Fruit fly (Drosophila melanogaster) whole organism, embryonic: ENCODE results near the gene CG9467.

Source experiments
- Atf3 ChIP-seq: fragments of 200-800 bp; sonication (Bioruptor generic); optimal IDR thresholded peaks from 3 replicates; lab custom pipeline; 2016; ENCODE audit warnings: missing biosample characterization, missing genetic modification characterization
- CG10431 ChIP-seq: fragments of 200-800 bp; sonication (Bioruptor generic); optimal IDR thresholded peaks from 3 replicates; lab custom pipeline; 2018; ENCODE audit warnings: missing biosample characterization, mild to moderate bottlenecking, missing genetic modification characterization
- CG10959 ChIP-seq: fragments of 200-800 bp; sonication (Bioruptor generic); IDR thresholded peaks from 2 replicates; pipeline ENCODE4 v1.3.6; 2022; ENCODE audit warnings: missing biosample characterization, missing genetic modification characterization
- CG10979 ChIP-seq: fragments of 200-800 bp; sonication (Bioruptor generic); optimal IDR thresholded peaks from 2 replicates; lab custom pipeline; 2018; ENCODE audit warnings: missing biosample characterization, mild to moderate bottlenecking, missing genetic modification characterization, moderate library complexity
- CG11695 ChIP-seq: fragments of 200-800 bp; sonication (Bioruptor generic); IDR thresholded peaks from 3 replicates; pipeline ENCODE4 v1.3.6; 2022; ENCODE audit warnings: missing biosample characterization, missing genetic modification characterization
- CG13123 ChIP-seq: fragments of 200-800 bp; sonication (Bioruptor generic); optimal IDR thresholded peaks from 2 replicates; lab custom pipeline; 2016; ENCODE audit warnings: missing biosample characterization, missing genetic modification characterization
- CG15601 ChIP-seq: fragments of 200-800 bp; sonication (Bioruptor generic); optimal IDR thresholded peaks from 3 replicates; lab custom pipeline; 2019; ENCODE audit warnings: missing biosample characterization, mild to moderate bottlenecking, missing genetic modification characterization, moderate library complexity
- CG16813 ChIP-seq: fragments of 200-800 bp; sonication (Bioruptor generic); IDR thresholded peaks from 3 replicates; pipeline ENCODE4 v1.3.6; 2022; ENCODE audit warnings: missing biosample characterization, missing genetic modification characterization; ENCODE audit not compliant: partially characterized antibody
- CG18619 ChIP-seq: fragments of 200-800 bp; sonication (Bioruptor generic); optimal IDR thresholded peaks from 3 replicates; lab custom pipeline; 2017; ENCODE audit warnings: missing biosample characterization, mild to moderate bottlenecking, missing genetic modification characterization
- CG30431 ChIP-seq: fragments of 200-800 bp; sonication (Bioruptor generic); optimal IDR thresholded peaks from 2 replicates; lab custom pipeline; 2017; ENCODE audit warnings: missing biosample characterization, missing genetic modification characterization
- CG33213 ChIP-seq: fragments of 200-800 bp; sonication (Bioruptor generic); optimal IDR thresholded peaks from 3 replicates; lab custom pipeline; 2016; ENCODE audit warnings: missing biosample characterization, missing genetic modification characterization
- CG33557 ChIP-seq: fragments of 200-800 bp; sonication (Bioruptor generic); optimal IDR thresholded peaks from 2 replicates; lab custom pipeline; 2019; ENCODE audit warnings: missing biosample characterization, mild to moderate bottlenecking, missing genetic modification characterization, moderate library complexity
- CG4328 ChIP-seq: fragments of 200-800 bp; sonication (Bioruptor generic); optimal IDR thresholded peaks from 3 replicates; lab custom pipeline; 2017; ENCODE audit warnings: missing biosample characterization, missing genetic modification reagents, missing genetic modification characterization
- CG4820 ChIP-seq: fragments of 200-800 bp; sonication (Bioruptor generic); optimal IDR thresholded peaks from 3 replicates; lab custom pipeline; 2016; ENCODE audit warnings: missing biosample characterization, missing genetic modification characterization
- CG5180 ChIP-seq: fragments of 200-800 bp; sonication (Bioruptor generic); optimal IDR thresholded peaks from 3 replicates; lab custom pipeline; 2017; ENCODE audit warnings: missing biosample characterization, missing genetic modification characterization, mild to moderate bottlenecking, moderate library complexity, missing genetic modification reagents
- CG6272 ChIP-seq: fragments of 200-800 bp; sonication (Bioruptor generic); IDR thresholded peaks from 2 replicates; pipeline ENCODE4 v1.3.6; 2022; ENCODE audit warnings: missing biosample characterization, missing genetic modification characterization
- CG6683 ChIP-seq: fragments of 200-800 bp; sonication (Bioruptor generic); optimal IDR thresholded peaks from 2 replicates; lab custom pipeline; 2017; ENCODE audit warnings: missing biosample characterization, mild to moderate bottlenecking, missing genetic modification characterization, missing genetic modification reagents
- CG6689 ChIP-seq: fragments of 200-800 bp; sonication (Bioruptor generic); IDR thresholded peaks from 2 replicates; pipeline ENCODE4 v1.3.6; 2022; ENCODE audit warnings: missing biosample characterization, missing genetic modification characterization
- CG7786 ChIP-seq: fragments of 200-800 bp; sonication (Bioruptor generic); optimal IDR thresholded peaks from 2 replicates; lab custom pipeline; 2016; ENCODE audit warnings: missing biosample characterization, missing genetic modification characterization
- CG7963 ChIP-seq: fragments of 200-800 bp; sonication (Bioruptor generic); IDR thresholded peaks from 3 replicates; pipeline ENCODE4 v1.3.6; 2022; ENCODE audit warnings: missing biosample characterization, missing genetic modification characterization; ENCODE audit not compliant: partially characterized antibody
- CG8388 ChIP-seq: fragments of 200-800 bp; sonication (Bioruptor generic); optimal IDR thresholded peaks from 2 replicates; lab custom pipeline; 2019; ENCODE audit warnings: missing biosample characterization, mild to moderate bottlenecking, missing genetic modification characterization, moderate library complexity
- CG9215 ChIP-seq: fragments of 200-800 bp; sonication (Bioruptor generic); IDR thresholded peaks from 2 replicates; pipeline ENCODE4 v1.3.6; 2022; ENCODE audit warnings: missing biosample characterization, missing genetic modification characterization
- CG9727 ChIP-seq: fragments of 200-800 bp; sonication (Bioruptor generic); optimal IDR thresholded peaks from 3 replicates; lab custom pipeline; 2017; ENCODE audit warnings: missing biosample characterization, mild to moderate bottlenecking, missing genetic modification characterization
- CG9797 ChIP-seq: fragments of 200-800 bp; sonication (Bioruptor generic); optimal IDR thresholded peaks from 3 replicates; lab custom pipeline; 2018; ENCODE audit warnings: missing biosample characterization, mild to moderate bottlenecking, missing genetic modification characterization
- Dek ChIP-seq: fragments of 200-800 bp; sonication (Bioruptor generic); optimal IDR thresholded peaks from 3 replicates; lab custom pipeline; 2019; ENCODE audit warnings: missing biosample characterization, mild to moderate bottlenecking, missing genetic modification characterization, moderate library complexity
- Fer2 ChIP-seq: fragments of 200-800 bp; sonication (Bioruptor generic); optimal IDR thresholded peaks from 2 replicates; lab custom pipeline; 2018; ENCODE audit warnings: missing biosample characterization, mild to moderate bottlenecking, missing genetic modification characterization, moderate library complexity
- HLHmδ ChIP-seq: fragments of 200-800 bp; sonication (Bioruptor generic); optimal IDR thresholded peaks from 2 replicates; lab custom pipeline; 2018; ENCODE audit warnings: missing biosample characterization, mild to moderate bottlenecking, missing genetic modification characterization, moderate library complexity
- Lhr ChIP-seq: fragments of 200-800 bp; sonication (Bioruptor generic); optimal IDR thresholded peaks from 3 replicates; lab custom pipeline; 2017; ENCODE audit warnings: mild to moderate bottlenecking, missing biosample characterization, missing genetic modification reagents, missing genetic modification characterization
- MESR4 ChIP-seq: fragments of 200-800 bp; sonication (Bioruptor generic); optimal IDR thresholded peaks from 2 replicates; lab custom pipeline; 2018; ENCODE audit warnings: missing biosample characterization, mild to moderate bottlenecking, missing genetic modification characterization, moderate library complexity
- Pdp1 ChIP-seq, 2 experiments: fragments of 200-800 bp; sonication (Bioruptor generic); optimal IDR thresholded peaks; 3 replicates each; lab custom pipeline; 2016; ENCODE audit warnings: missing biosample characterization in 2 of 2, missing genetic modification characterization in 2 of 2, mild to moderate bottlenecking in 1 of 2, moderate library complexity in 1 of 2
- Sry-δ ChIP-seq: fragments of 200-800 bp; sonication (Bioruptor generic); optimal IDR thresholded peaks from 2 replicates; lab custom pipeline; 2016; ENCODE audit warnings: missing biosample characterization, missing genetic modification characterization
- Ssrp ChIP-seq: fragments of 200-800 bp; sonication (Bioruptor generic); optimal IDR thresholded peaks from 2 replicates; lab custom pipeline; 2018; ENCODE audit warnings: missing biosample characterization, mild to moderate bottlenecking, missing genetic modification characterization, moderate library complexity
- bowl ChIP-seq: fragments of 200-800 bp; sonication (Bioruptor generic); IDR thresholded peaks from 2 replicates; pipeline ENCODE4 v1.3.6; 2022; ENCODE audit warnings: missing biosample characterization, missing genetic modification characterization
- br ChIP-seq: fragments of >200 bp; optimal IDR thresholded peaks from 2 replicates; lab custom pipeline; 2017
- cas ChIP-seq: fragments of 200-800 bp; sonication (Bioruptor generic); IDR thresholded peaks from 2 replicates; pipeline ENCODE4 v1.3.6; 2022; ENCODE audit warnings: missing biosample characterization, missing genetic modification characterization
- chm ChIP-seq: fragments of 200-800 bp; sonication (Bioruptor generic); IDR thresholded peaks from 2 replicates; pipeline ENCODE4 v1.3.6; 2022; ENCODE audit warnings: missing biosample characterization, missing genetic modification characterization
- emc ChIP-seq: fragments of 200-800 bp; sonication (Bioruptor generic); optimal IDR thresholded peaks from 2 replicates; lab custom pipeline; 2016; ENCODE audit warnings: missing biosample characterization, missing genetic modification characterization
- gem ChIP-seq: fragments of 200-800 bp; sonication (Bioruptor generic); optimal IDR thresholded peaks from 2 replicates; lab custom pipeline; 2019; ENCODE audit warnings: missing biosample characterization, mild to moderate bottlenecking, missing genetic modification characterization, moderate library complexity
- kay ChIP-seq: fragments of 200-800 bp; sonication (Bioruptor generic); optimal IDR thresholded peaks from 2 replicates; lab custom pipeline; 2016; ENCODE audit warnings: missing biosample characterization, missing genetic modification characterization
- p53 ChIP-seq: fragments of 200-800 bp; sonication (Bioruptor generic); optimal IDR thresholded peaks from 2 replicates; lab custom pipeline; 2016; ENCODE audit warnings: missing biosample characterization, missing genetic modification characterization
- pb ChIP-seq: fragments of 200-800 bp; sonication (Bioruptor generic); optimal IDR thresholded peaks from 3 replicates; lab custom pipeline; 2016; ENCODE audit warnings: missing biosample characterization, missing genetic modification characterization
- sisA ChIP-seq: fragments of 200-800 bp; sonication (Bioruptor generic); IDR thresholded peaks from 2 replicates; pipeline ENCODE4 v1.3.6; 2022; ENCODE audit warnings: missing biosample characterization, missing genetic modification characterization
- slbo ChIP-seq: fragments of 200-800 bp; sonication (Bioruptor generic); IDR thresholded peaks from 2 replicates; pipeline ENCODE4 v1.3.6; 2022; ENCODE audit warnings: missing biosample characterization, missing genetic modification characterization
- slp2 ChIP-seq: fragments of 200-800 bp; sonication (Bioruptor generic); optimal IDR thresholded peaks from 2 replicates; lab custom pipeline; 2016; ENCODE audit warnings: missing biosample characterization, missing genetic modification characterization
- tin ChIP-seq: fragments of 200-800 bp; sonication (Bioruptor generic); optimal IDR thresholded peaks from 3 replicates; lab custom pipeline; 2016; ENCODE audit warnings: missing biosample characterization, missing genetic modification characterization
- tio ChIP-seq: fragments of 200-800 bp; sonication (Bioruptor generic); optimal IDR thresholded peaks from 2 replicates; lab custom pipeline; 2017; ENCODE audit warnings: missing biosample characterization, missing genetic modification characterization, inconsistent platforms
- toy ChIP-seq: fragments of 200-800 bp; sonication (Bioruptor generic); IDR thresholded peaks from 2 replicates; pipeline ENCODE4 v1.3.6; 2022; ENCODE audit warnings: missing biosample characterization, missing genetic modification characterization
- ttk ChIP-seq: fragments of 200-800 bp; sonication (Bioruptor generic); IDR thresholded peaks from 2 replicates; pipeline ENCODE4 v2.1.2; 2022; ENCODE audit warnings: missing biosample characterization, missing genetic modification characterization
- vvl ChIP-seq: fragments of 200-800 bp; sonication (Bioruptor generic); IDR thresholded peaks from 2 replicates; pipeline ENCODE4 v1.3.6; 2022; ENCODE audit warnings: missing biosample characterization, missing genetic modification characterization
- wdn ChIP-seq: fragments of 200-800 bp; sonication (Bioruptor generic); IDR thresholded peaks from 2 replicates; pipeline ENCODE4 v1.3.6; 2022; ENCODE audit warnings: missing biosample characterization, missing genetic modification characterization
- wor ChIP-seq: fragments of 200-800 bp; sonication (Bioruptor generic); IDR thresholded peaks from 2 replicates; pipeline ENCODE4 v1.3.6; 2022; ENCODE audit warnings: missing biosample characterization, missing genetic modification characterization

Gene CG9467

dm6 chr3R:9771519-9771972 is 29.3 kb downstream of the CG9467 start, which contains the start of gene CG9471 (continued):
- peak; percentile 72 for TF ChIP-seq CG30431 (GFP tag; lab: Kevin White, UChicago)
- peak; percentile 85 for TF ChIP-seq CG6683
- TF ChIP-seq slbo (GFP tag; lab: Robert Waterston, UW), result peak; percentile 96
- no peak for TF ChIP-seq HLHmδ (GFP tag; lab: Kevin White, UChicago)
- TF ChIP-seq Ssrp (tag; lab: Kevin White, UChicago), result peak; percentile 87
- TF ChIP-seq gem, result peak; percentile 95
- peak; percentile 73 for TF ChIP-seq pb (GFP tag; lab: Kevin White, UChicago)
- peak; percentile 26 for TF ChIP-seq MESR4 (GFP tag; lab: Kevin White, UChicago)
- peak; percentile 89 for TF ChIP-seq slp2
- TF ChIP-seq CG9727 (GFP tag; lab: Kevin White, UChicago), result peak; percentile 92
- peak; percentile 82 for TF ChIP-seq CG33557 (GFP tag; lab: Kevin White, UChicago)
- TF ChIP-seq CG15601, result peak; percentile 87
- peak; percentile 49 for TF ChIP-seq Sry-δ (GFP tag; lab: Kevin White, UChicago)
- peak; percentile 80 for TF ChIP-seq kay (GFP tag; lab: Kevin White, UChicago)
- peak; percentile 83 for TF ChIP-seq Atf3 (GFP tag; lab: Kevin White, UChicago)
- peak; percentile 89 for TF ChIP-seq CG4820
- TF ChIP-seq CG18619 (GFP tag; lab: Kevin White, UChicago), result peak; percentile 84
- TF ChIP-seq CG11695, result peak; percentile 92
- no peak for TF ChIP-seq CG9797 (GFP tag; lab: Kevin White, UChicago)
- TF ChIP-seq sisA (GFP tag; lab: Robert Waterston, UW), result peak; percentile 93
- TF ChIP-seq CG6689 (GFP tag; lab: Robert Waterston, UW), result peak; percentile 94
- TF ChIP-seq CG5180, result peak; percentile 70
- TF ChIP-seq ttk (GFP tag; lab: Robert Waterston, UW), result peak; percentile 87
- TF ChIP-seq Dek, result peak; percentile 90
- peak; percentile 3 for TF ChIP-seq p53 (GFP tag; lab: Kevin White, UChicago)
- peak; percentile 87 for TF ChIP-seq CG9215
- TF ChIP-seq CG33213 (GFP tag; lab: Kevin White, UChicago), result peak; percentile 80
- TF ChIP-seq CG10959 (GFP tag; lab: Robert Waterston, UW), result peak; percentile 81
- peak; percentile 76; the same call in 1 of the 2 replicates for TF ChIP-seq toy
- TF ChIP-seq bowl (GFP tag; lab: Robert Waterston, UW), result peak; percentile 85
- peak; percentile 83 for TF ChIP-seq wor (GFP tag; lab: Robert Waterston, UW)
- peak; percentile 88 to 92 for TF ChIP-seq Pdp1 (GFP tag; optimal IDR thresholded peaks at IDR 0.05; lab: Kevin White, UChicago)
- no peak for TF ChIP-seq CG7963 (GFP tag; lab: Robert Waterston, UW)
- TF ChIP-seq CG10431 (GFP tag; lab: Kevin White, UChicago), result peak; percentile 62
- peak; percentile 85 for TF ChIP-seq Fer2 (tag; lab: Kevin White, UChicago)
- peak; percentile 97 for TF ChIP-seq CG8388 (GFP tag; lab: Kevin White, UChicago)
- TF ChIP-seq tin (GFP tag; lab: Kevin White, UChicago), result peak; percentile 88
- no peak for TF ChIP-seq tio (GFP tag; lab: Kevin White, UChicago)
- peak; percentile 93 for TF ChIP-seq CG7786 (GFP tag; lab: Kevin White, UChicago)
- TF ChIP-seq CG10979 (tag; lab: Kevin White, UChicago), result peak; percentile 86
- TF ChIP-seq chm (GFP tag; lab: Robert Waterston, UW), result peak; percentile 93
- TF ChIP-seq Lhr (GFP tag; lab: Kevin White, UChicago), result peak; percentile 34
- TF ChIP-seq vvl (GFP tag; lab: Robert Waterston, UW), result peak; percentile 97
- peak; percentile 91 for TF ChIP-seq cas (GFP tag; lab: Robert Waterston, UW)
- peak; percentile 70 for TF ChIP-seq emc
- TF ChIP-seq CG13123 (GFP tag; lab: Kevin White, UChicago), result peak; percentile 83
- peak; percentile 87 for TF ChIP-seq CG6272 (GFP tag; lab: Robert Waterston, UW)
- 0 out of 3 replicates have a peak, but pooled peaks have one; percentile 24 for TF ChIP-seq CG16813 (GFP tag; lab: Robert Waterston, UW)
- TF ChIP-seq br (lab: Kevin White, UChicago), result no peak
- TF ChIP-seq CG4328 (GFP tag; lab: Kevin White, UChicago), result peak; percentile 83
- TF ChIP-seq wdn, result peak; percentile 89
